Worm (Caenorhabditis elegans): ENCODE data around the gene srz-74.

srz-74 gene

DNA sequence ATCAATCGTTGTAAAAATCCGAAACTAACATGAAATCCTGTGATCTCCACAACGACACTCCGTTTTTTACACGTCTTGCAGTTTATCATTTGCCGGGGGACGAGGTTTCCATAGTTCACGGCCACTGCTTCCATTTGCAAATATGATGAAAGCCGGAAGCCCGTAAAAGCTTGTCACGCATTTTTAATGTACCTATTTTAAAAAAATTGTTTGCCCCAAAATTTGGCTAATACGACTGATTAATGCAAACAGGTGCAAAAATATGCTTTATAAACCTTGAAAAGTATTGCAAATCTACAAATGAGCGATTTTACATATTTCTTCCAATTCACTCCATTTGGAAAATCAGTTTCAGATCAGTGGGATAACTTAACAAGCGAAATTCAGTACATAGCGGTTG, 8.4 kb upstream of the srz-74 start, which contains the start of gene srz-61:
srz-61 (plus strand) TSS at position 301 of the 400 bp plus-strand sequence.
- TF ChIP-seq spr-3 (GFP tag; optimal IDR thresholded peaks at IDR 0.05) = no peak
- TF ChIP-seq skn-1 (tag; optimal IDR thresholded peaks at IDR 0.05) = no peak
- TF ChIP-seq zip-11 (GFP tag; IDR thresholded peaks at IDR 0.05) = no peak
- TF ChIP-seq nhr-111 (GFP tag; optimal IDR thresholded peaks at IDR 0.05) = no peak
- TF ChIP-seq lin-39 (tag; optimal IDR thresholded peaks at IDR 0.05) = no peak
- TF ChIP-seq gei-8 (GFP tag; optimal IDR thresholded peaks at IDR 0.05) = no peak
- TF ChIP-seq Y48G9A.11 (GFP tag; IDR thresholded peaks at IDR 0.05) = no peak
- no peak for TF ChIP-seq zfp-3 (GFP tag; conservative IDR thresholded peaks at IDR 0.05)
- no peak for TF ChIP-seq spr-1 (tag; optimal IDR thresholded peaks at IDR 0.05)
- no peak for TF ChIP-seq mxl-3 (GFP tag; optimal IDR thresholded peaks at IDR 0.05)
- no peak for TF ChIP-seq set-16 (GFP tag; IDR thresholded peaks at IDR 0.05)
- TF ChIP-seq pha-4 (GFP tag; IDR thresholded peaks at IDR 0.05) = no peak
- TF ChIP-seq pha-4 (tag; optimal IDR thresholded peaks at IDR 0.05) = no peak
- TF ChIP-seq nhr-25 (tag; optimal IDR thresholded peaks at IDR 0.05; ENCODE audit: borderline replicate concordance, insufficient read depth) = no peak
- no peak for TF ChIP-seq ceh-20 (GFP tag; IDR thresholded peaks at IDR 0.05)
- no peak for TF ChIP-seq mdt-29 (GFP tag; IDR thresholded peaks at IDR 0.05)

DNA sequence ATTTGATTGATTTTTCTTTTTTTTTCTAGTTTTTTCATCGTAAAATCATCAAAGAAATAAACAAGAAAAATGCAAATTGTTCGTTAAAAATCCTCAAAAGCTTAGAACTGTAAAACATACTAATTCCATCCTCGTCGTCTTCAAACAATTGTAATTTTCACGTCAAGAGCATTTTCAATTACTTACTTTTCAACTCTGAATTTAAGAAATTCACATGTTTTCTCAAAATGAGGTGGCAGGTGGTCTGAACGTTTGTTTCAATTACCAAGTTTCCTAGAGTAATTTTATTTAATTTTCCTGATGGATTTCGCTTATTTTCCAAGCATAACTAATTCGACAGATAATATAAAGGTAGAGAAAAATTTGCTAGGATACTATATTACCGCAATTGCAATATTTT, 5.9 kb upstream of the srz-74 start, which contains the start of gene srz-104:
srz-104 (plus strand) TSS at position 301 of the 400 bp plus-strand sequence.
- TF ChIP-seq nhr-28 (tag; optimal IDR thresholded peaks at IDR 0.05) = no peak
- TF ChIP-seq nhr-42 (GFP tag; IDR thresholded peaks at IDR 0.05) = no peak
- TF ChIP-seq F44E2.7 (GFP tag; IDR thresholded peaks at IDR 0.05) = no peak
- no peak for TF ChIP-seq madf-5 (GFP tag; IDR thresholded peaks at IDR 0.05)
- no peak for TF ChIP-seq Y75B8A.6 (GFP tag; IDR thresholded peaks at IDR 0.05)
- TF ChIP-seq mdl-1 (tag; optimal IDR thresholded peaks at IDR 0.05) = no peak
- no peak for TF ChIP-seq ZK546.5 (tag; optimal IDR thresholded peaks at IDR 0.05)
- no peak for TF ChIP-seq ceh-82 (tag; optimal IDR thresholded peaks at IDR 0.05)
- no peak for TF ChIP-seq ceh-44 (GFP tag; IDR thresholded peaks at IDR 0.05)
- TF ChIP-seq duxl-1 (tag; optimal IDR thresholded peaks at IDR 0.05; ENCODE audit: poor library complexity) = no peak
- TF ChIP-seq zfp-3 (GFP tag; conservative IDR thresholded peaks at IDR 0.05) = no peak
- TF ChIP-seq nhr-48 (tag; optimal IDR thresholded peaks at IDR 0.05) = no peak
- TF ChIP-seq cey-2 (tag; optimal IDR thresholded peaks at IDR 0.05; ENCODE audit: borderline replicate concordance, insufficient read depth) = no peak
- no peak for TF ChIP-seq lin-29 (GFP tag; IDR thresholded peaks at IDR 0.05)
- TF ChIP-seq egl-27 (tag; optimal IDR thresholded peaks at IDR 0.05) = no peak

DNA sequence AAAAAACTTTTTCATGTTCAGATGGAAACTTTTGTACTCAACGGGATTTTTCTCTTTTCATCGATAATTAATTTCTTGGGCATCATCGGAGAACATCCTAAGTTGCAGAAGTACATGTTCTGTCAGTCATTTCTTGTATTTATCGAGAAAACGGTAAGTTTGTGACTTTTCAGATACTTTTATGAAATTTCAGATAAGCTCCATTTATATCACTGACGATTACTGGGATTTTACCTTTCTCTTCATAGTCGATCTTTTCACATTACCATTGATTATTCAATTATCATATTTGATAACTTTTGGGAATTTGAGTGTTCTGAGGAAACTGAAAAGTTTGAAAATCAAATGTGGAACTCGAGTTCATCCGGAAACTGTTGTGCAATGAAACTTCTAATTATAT, 4.7 kb upstream of the srz-74 start, which contains the start of gene srz-105:
srz-105 (plus strand) TSS at position 301 of the 400 bp plus-strand sequence.
- TF ChIP-seq D1046.2 (GFP tag; IDR thresholded peaks at IDR 0.05) = no peak
- no peak for TF ChIP-seq F26F4.8 (GFP tag; conservative IDR thresholded peaks at IDR 0.05)
- no peak for TF ChIP-seq vab-7 (GFP tag; IDR thresholded peaks at IDR 0.05)
- no peak for TF ChIP-seq lsy-2 (tag; optimal IDR thresholded peaks at IDR 0.05)
- no peak for TF ChIP-seq spr-3 (GFP tag; optimal IDR thresholded peaks at IDR 0.05)
- no peak for TF ChIP-seq nhr-76 (tag; optimal IDR thresholded peaks at IDR 0.05)
- TF ChIP-seq dmd-6 (GFP tag; IDR thresholded peaks at IDR 0.05) = no peak
- TF ChIP-seq nhr-102 (tag; optimal IDR thresholded peaks at IDR 0.05) = no peak
- no peak for TF ChIP-seq nhr-111 (GFP tag; optimal IDR thresholded peaks at IDR 0.05)
- TF ChIP-seq daf-8 (GFP tag; IDR thresholded peaks at IDR 0.05) = no peak
- TF ChIP-seq mep-1 (tag; optimal IDR thresholded peaks at IDR 0.05) = no peak
- no peak for TF ChIP-seq nhr-77 (tag; optimal IDR thresholded peaks at IDR 0.05)

Measured in whole organism, L4 larva.